Fruit fly (Drosophila melanogaster): ENCODE measurements around the gene CG44532.

Gene CG44532

dm6 chrX:9141219-9141618 lies 20.7 kb upstream of the CG44532 start (continued):
- TF ChIP-seq sqz (GFP tag; optimal IDR thresholded peaks at IDR 0.05) (peak; percentile 7), pum (GFP tag; optimal IDR thresholded peaks at IDR 0.05) (peak; percentile 77), Taf1 (GFP tag; IDR thresholded peaks at IDR 0.05) (peak; percentile 49; the same call in 1 of the 2 replicates), Fer3 (tag; optimal IDR thresholded peaks at IDR 0.05) (peak; percentile 53), slou (GFP tag; optimal IDR thresholded peaks at IDR 0.05) (no peak), CG10565 (GFP tag; optimal IDR thresholded peaks at IDR 0.05) (no peak), pho (GFP tag; optimal IDR thresholded peaks at IDR 0.05) (peak; percentile 38), CG6175 (GFP tag; IDR thresholded peaks at IDR 0.05) (peak; percentile 71; the same call in 1 of the 3 replicates), Camta (GFP tag; optimal IDR thresholded peaks at IDR 0.05) (peak; percentile 50), CG16863 (GFP tag; optimal IDR thresholded peaks at IDR 0.05) (peak; percentile 73), Dll (GFP tag; IDR thresholded peaks at IDR 0.05; ENCODE audit: partially characterized antibody) (no peak), fu2 (GFP tag; optimal IDR thresholded peaks at IDR 0.05) (no peak), HLH54F (GFP tag; optimal IDR thresholded peaks at IDR 0.05) (peak; percentile 51), shn (GFP tag; optimal IDR thresholded peaks at IDR 0.05) (peak; percentile 43), CG13123 (GFP tag; optimal IDR thresholded peaks at IDR 0.05) (peak; percentile 23), YL-1 (GFP tag; optimal IDR thresholded peaks at IDR 0.05) (no peak), grau (tag; optimal IDR thresholded peaks at IDR 0.05) (peak; percentile 98), Ravus (GFP tag; IDR thresholded peaks at IDR 0.05) (peak; percentile 55), CG43689 (GFP tag; IDR thresholded peaks at IDR 0.05) (peak; percentile 30; the same call in 1 of the 2 replicates), bigmax (GFP tag; optimal IDR thresholded peaks at IDR 0.05) (no peak), Dfd (GFP tag; optimal IDR thresholded peaks at IDR 0.05) (no peak), CG12659 (GFP tag; optimal IDR thresholded peaks at IDR 0.05) (peak; percentile 58), CG33213 (GFP tag; optimal IDR thresholded peaks at IDR 0.05) (peak; percentile 45), CG17612 (GFP tag; IDR thresholded peaks at IDR 0.05) (peak; percentile 57; the same call in 1 of the 2 replicates), TFAM (GFP tag; optimal IDR thresholded peaks at IDR 0.05) (no peak), CG3726 (GFP tag; IDR thresholded peaks at IDR 0.05) (peak; percentile 80; the same call in 2 of the 3 replicates), CG2120 (GFP tag; optimal IDR thresholded peaks at IDR 0.05) (peak; percentile 63), CG8359 (GFP tag; optimal IDR thresholded peaks at IDR 0.05; ENCODE audit: borderline replicate concordance) (peak; percentile 55), NC2α (GFP tag; optimal IDR thresholded peaks at IDR 0.05) (peak; percentile 40), jumu (GFP tag; optimal IDR thresholded peaks at IDR 0.05) (peak; percentile 65), NfI (GFP tag; optimal IDR thresholded peaks at IDR 0.05) (peak; percentile 59), br (optimal IDR thresholded peaks at IDR 0.05) (no peak), CG30403 (GFP tag; optimal IDR thresholded peaks at IDR 0.05) (peak; percentile 57), sd (tag; optimal IDR thresholded peaks at IDR 0.05) (peak; percentile 36), D19B (GFP tag; optimal IDR thresholded peaks at IDR 0.05) (no peak), CG3995 (GFP tag; optimal IDR thresholded peaks at IDR 0.05) (no peak), ind (GFP tag; optimal IDR thresholded peaks at IDR 0.05) (peak; percentile 78), CG31441 (GFP tag; IDR thresholded peaks at IDR 0.05) (peak; percentile 63), Hr51 (GFP tag; optimal IDR thresholded peaks at IDR 0.05) (peak; percentile 23 to 60), CG6813 (GFP tag; optimal IDR thresholded peaks at IDR 0.05) (peak; percentile 71), scrt (GFP tag; optimal IDR thresholded peaks at IDR 0.05) (peak; percentile 7), kay (GFP tag; optimal IDR thresholded peaks at IDR 0.05) (peak; percentile 21), fd102C (GFP tag; optimal IDR thresholded peaks at IDR 0.05) (peak; percentile 26), Ets97D (GFP tag; optimal IDR thresholded peaks at IDR 0.05) (peak; percentile 31), trem (tag; optimal IDR thresholded peaks at IDR 0.05) (peak; percentile 31), ab (GFP tag; optimal IDR thresholded peaks at IDR 0.05) (peak; percentile 8), CG10366 (GFP tag; IDR thresholded peaks at IDR 0.05) (peak; percentile 81), wek (GFP tag; optimal IDR thresholded peaks at IDR 0.05) (peak; percentile 80), CG32532 (GFP tag; IDR thresholded peaks at IDR 0.05) (peak; percentile 84), Dek (tag; optimal IDR thresholded peaks at IDR 0.05) (peak; percentile 26), CG7839 (tag; optimal IDR thresholded peaks at IDR 0.05) (peak; percentile 51)
